Fruit fly (Drosophila melanogaster): Measurements from ENCODE around the gene CG13251.
A peak's percentile ranks its signal among the peaks of the same experiment; 100 is the strongest.

CG13251 gene

DNA sequence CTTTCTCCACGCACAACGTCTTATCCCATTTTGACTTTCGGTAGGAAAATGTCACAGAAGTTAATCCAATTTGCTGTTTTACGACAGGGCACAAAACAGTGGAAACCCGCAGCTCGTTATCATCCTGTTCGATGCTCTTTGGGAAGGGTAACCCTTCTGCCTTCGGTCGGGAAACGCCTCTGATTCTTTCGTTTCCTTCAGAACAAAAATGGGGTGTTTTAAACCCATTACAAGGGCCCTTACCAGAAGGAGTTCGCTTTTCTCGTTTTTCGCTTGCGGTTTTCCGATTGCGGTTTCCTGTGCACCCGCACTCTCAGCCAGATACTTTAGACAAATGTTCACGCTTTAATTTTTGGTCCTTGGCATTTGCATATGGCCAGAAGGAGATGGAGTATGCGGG lies 13.9 kb upstream of the CG13251 start:
- TF ChIP-seq ss (GFP tag; optimal IDR thresholded peaks at IDR 0.05) (no peak), dac (GFP tag; optimal IDR thresholded peaks at IDR 0.05) (no peak), dsx (GFP tag; optimal IDR thresholded peaks at IDR 0.05; ENCODE audit: poor library complexity, severe bottlenecking) (no peak), CG34406 (GFP tag; optimal IDR thresholded peaks at IDR 0.05) (no peak), CG16779 (tag; optimal IDR thresholded peaks at IDR 0.05) (no peak), Hr39 (GFP tag; optimal IDR thresholded peaks at IDR 0.05) (no peak), Ets21C (GFP tag; optimal IDR thresholded peaks at IDR 0.05) (no peak), CG6792 (GFP tag; optimal IDR thresholded peaks at IDR 0.05) (no peak), CG6276 (GFP tag; optimal IDR thresholded peaks at IDR 0.05) (no peak), Eip78C (GFP tag) (no peak), CG6163 (GFP tag; IDR thresholded peaks at IDR 0.05) (no peak), CG1621 (tag; optimal IDR thresholded peaks at IDR 0.05) (no peak), CG11294 (GFP tag; IDR thresholded peaks at IDR 0.05) (no peak), pdm3 (GFP tag; optimal IDR thresholded peaks at IDR 0.05) (no peak), CG8319 (GFP tag; optimal IDR thresholded peaks at IDR 0.05) (no peak), CG11762 (GFP tag; optimal IDR thresholded peaks at IDR 0.05; ENCODE audit: insufficient read depth) (no peak), Sox15 (GFP tag; optimal IDR thresholded peaks at IDR 0.05) (no peak), svp (GFP tag) (no peak), lz (GFP tag; optimal IDR thresholded peaks at IDR 0.05) (no peak)

DNA sequence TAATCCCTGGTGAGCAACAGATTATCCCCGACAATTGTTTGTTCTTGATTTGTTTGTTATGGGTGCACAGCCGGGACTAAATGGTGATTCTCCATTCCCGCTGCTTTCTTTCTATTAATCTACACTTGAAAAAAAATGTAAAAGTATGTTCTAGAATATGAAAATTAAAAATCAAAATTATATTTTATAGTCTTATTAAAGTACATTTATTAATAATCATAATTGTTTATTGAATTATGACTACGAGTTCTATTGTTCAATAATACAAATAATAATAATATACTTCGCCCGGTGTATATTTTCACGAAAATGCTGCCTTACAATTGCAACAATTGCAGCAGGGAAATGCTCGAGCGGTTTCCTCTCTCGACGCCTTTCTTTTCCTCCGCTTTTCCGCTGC lies 13.4 kb upstream of the CG13251 start:
- TF ChIP-seq CG6808 (GFP tag; optimal IDR thresholded peaks at IDR 0.05) (no peak), CG11902 (GFP tag; optimal IDR thresholded peaks at IDR 0.05) (no peak), cyc (GFP tag; optimal IDR thresholded peaks at IDR 0.05) (no peak), net (GFP tag; optimal IDR thresholded peaks at IDR 0.05) (no peak), Sox15 (GFP tag; optimal IDR thresholded peaks at IDR 0.05) (no peak), CG34406 (GFP tag; optimal IDR thresholded peaks at IDR 0.05) (no peak), Eip78C (GFP tag) (peak; percentile 10)

DNA sequence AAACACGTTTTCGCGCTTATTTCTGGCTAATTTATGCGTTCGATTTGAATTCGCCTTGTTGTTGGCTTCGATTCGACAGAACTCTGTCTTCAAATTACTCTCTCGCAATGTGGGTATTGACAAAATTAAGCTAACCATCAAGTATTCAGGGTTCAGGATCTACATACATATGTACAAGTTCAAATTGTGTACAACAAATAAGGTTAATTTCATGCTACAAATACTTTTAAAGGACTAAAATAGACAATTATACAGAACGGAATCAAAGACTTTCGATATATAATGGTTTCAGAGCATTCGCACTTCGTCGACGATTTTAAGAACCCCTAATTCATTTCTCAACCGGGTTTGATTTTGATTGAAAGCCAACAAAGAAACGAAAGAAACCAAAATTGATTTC lies 12.4 kb upstream of the CG13251 start:
- peak; percentile 39 for TF ChIP-seq lz (GFP tag; optimal IDR thresholded peaks at IDR 0.05)
- TF ChIP-seq CG6163 (GFP tag; IDR thresholded peaks at IDR 0.05) = no peak
- peak; percentile 56 for TF ChIP-seq Hr39 (GFP tag; optimal IDR thresholded peaks at IDR 0.05)
- peak; percentile 62 for TF ChIP-seq CG31627 (GFP tag; optimal IDR thresholded peaks at IDR 0.05)
- TF ChIP-seq Ets96B (tag; optimal IDR thresholded peaks at IDR 0.05) = no peak
- TF ChIP-seq pdm3 (GFP tag; optimal IDR thresholded peaks at IDR 0.05) = no peak
- TF ChIP-seq vri (GFP tag; optimal IDR thresholded peaks at IDR 0.05) = no peak
- no peak for TF ChIP-seq Sox14 (GFP tag; optimal IDR thresholded peaks at IDR 0.05)
- TF ChIP-seq CG32006 (GFP tag; optimal IDR thresholded peaks at IDR 0.05) = no peak
- peak; percentile 41 for TF ChIP-seq esn (GFP tag; optimal IDR thresholded peaks at IDR 0.05)
- TF ChIP-seq Met (GFP tag; optimal IDR thresholded peaks at IDR 0.05) = peak; percentile 60
- TF ChIP-seq svp (GFP tag) = peak; percentile 75
- no peak for TF ChIP-seq OdsH (GFP tag; optimal IDR thresholded peaks at IDR 0.05)
- no peak for TF ChIP-seq salr (GFP tag; optimal IDR thresholded peaks at IDR 0.05)
- no peak for TF ChIP-seq Lpt (GFP tag; optimal IDR thresholded peaks at IDR 0.05)
- TF ChIP-seq cyc (GFP tag; optimal IDR thresholded peaks at IDR 0.05) = peak; percentile 5
- TF ChIP-seq CG1621 (tag; optimal IDR thresholded peaks at IDR 0.05) = no peak
- peak; percentile 27 for TF ChIP-seq Sox102F (GFP tag; optimal IDR thresholded peaks at IDR 0.05)
- TF ChIP-seq topi (GFP tag; optimal IDR thresholded peaks at IDR 0.05) = peak; percentile 50
- TF ChIP-seq Ets21C (GFP tag; optimal IDR thresholded peaks at IDR 0.05) = peak; percentile 33
- TF ChIP-seq Smox (GFP tag; optimal IDR thresholded peaks at IDR 0.05) = peak; percentile 46
- TF ChIP-seq fkh (GFP tag; optimal IDR thresholded peaks at IDR 0.05) = no peak
- no peak for TF ChIP-seq CG8119 (GFP tag; IDR thresholded peaks at IDR 0.05)
